Fruit fly (Drosophila melanogaster) whole organism, embryonic: ENCODE results near the gene Ufsp2.

Experiments
- CG10543 ChIP-seq: fragments of 200-800 bp; sonication (Bioruptor generic); optimal IDR thresholded peaks from 3 replicates; lab custom pipeline; 2017; ENCODE audit warnings: missing biosample characterization, mild to moderate bottlenecking, missing genetic modification characterization, moderate library complexity
- CG10979 ChIP-seq: fragments of 200-800 bp; sonication (Bioruptor generic); optimal IDR thresholded peaks from 2 replicates; lab custom pipeline; 2018; ENCODE audit warnings: missing biosample characterization, mild to moderate bottlenecking, missing genetic modification characterization, moderate library complexity
- CG11247 ChIP-seq: fragments of 200-800 bp; sonication (Bioruptor generic); IDR thresholded peaks from 2 replicates; pipeline ENCODE4 v1.3.6; 2022; ENCODE audit warnings: missing biosample characterization, missing genetic modification characterization
- CG11504 ChIP-seq: fragments of 200-800 bp; sonication (Bioruptor generic); optimal IDR thresholded peaks from 3 replicates; lab custom pipeline; 2019; ENCODE audit warnings: missing biosample characterization, mild to moderate bottlenecking, missing genetic modification characterization, moderate library complexity
- CG12104 ChIP-seq: fragments of 200-800 bp; sonication (Bioruptor generic); optimal IDR thresholded peaks from 3 replicates; lab custom pipeline; 2016; ENCODE audit warnings: missing biosample characterization, missing genetic modification characterization
- CG12391 ChIP-seq: fragments of 200-800 bp; sonication (Bioruptor generic); optimal IDR thresholded peaks from 3 replicates; lab custom pipeline; 2018; ENCODE audit warnings: missing biosample characterization, mild to moderate bottlenecking, missing genetic modification characterization, moderate library complexity
- CG12769 ChIP-seq: fragments of 200-800 bp; sonication (Bioruptor generic); optimal IDR thresholded peaks from 2 replicates; lab custom pipeline; 2019; ENCODE audit warnings: missing biosample characterization, mild to moderate bottlenecking, missing genetic modification characterization, moderate library complexity
- CG13296 ChIP-seq: fragments of 200-800 bp; sonication (Bioruptor generic); optimal IDR thresholded peaks from 3 replicates; lab custom pipeline; 2018; ENCODE audit warnings: missing biosample characterization, mild to moderate bottlenecking, missing genetic modification characterization
- CG13775 ChIP-seq: fragments of 200-800 bp; sonication (Bioruptor generic); optimal IDR thresholded peaks from 3 replicates; lab custom pipeline; 2017; ENCODE audit warnings: missing biosample characterization, mild to moderate bottlenecking, missing genetic modification characterization
- CG13894 ChIP-seq: fragments of 200-800 bp; sonication (Bioruptor generic); optimal IDR thresholded peaks from 3 replicates; lab custom pipeline; 2018; ENCODE audit warnings: missing biosample characterization, mild to moderate bottlenecking, missing genetic modification characterization, moderate library complexity
- CG1529 ChIP-seq: fragments of 200-800 bp; sonication (Bioruptor generic); optimal IDR thresholded peaks from 3 replicates; lab custom pipeline; 2018; ENCODE audit warnings: missing biosample characterization, missing genetic modification characterization
- CG15696 ChIP-seq: fragments of 200-800 bp; sonication (Bioruptor generic); optimal IDR thresholded peaks from 2 replicates; lab custom pipeline; 2019; ENCODE audit warnings: missing biosample characterization, mild to moderate bottlenecking, missing genetic modification characterization, moderate library complexity
- CG1602 ChIP-seq: fragments of 200-800 bp; sonication (Bioruptor generic); optimal IDR thresholded peaks from 3 replicates; lab custom pipeline; 2016; ENCODE audit warnings: missing biosample characterization, missing genetic modification characterization
- CG1603 ChIP-seq: fragments of 200-800 bp; sonication (Bioruptor generic); optimal IDR thresholded peaks from 2 replicates; lab custom pipeline; 2019; ENCODE audit warnings: missing biosample characterization, mild to moderate bottlenecking, missing genetic modification characterization, moderate library complexity
- CG17361 ChIP-seq: fragments of 200-800 bp; sonication (Bioruptor generic); IDR thresholded peaks from 3 replicates; pipeline ENCODE4 v1.3.6; 2022; ENCODE audit warnings: missing biosample characterization, missing genetic modification characterization
- CG17385 ChIP-seq: fragments of 200-800 bp; sonication (Bioruptor generic); optimal IDR thresholded peaks from 3 replicates; lab custom pipeline; 2018; ENCODE audit warnings: missing biosample characterization, mild to moderate bottlenecking, missing genetic modification characterization
- CG18262 ChIP-seq: fragments of 200-800 bp; optimal IDR thresholded peaks from 3 replicates; lab custom pipeline; 2019; ENCODE audit warnings: missing biosample characterization, mild to moderate bottlenecking, missing genetic modification characterization, moderate library complexity
- CG2889 ChIP-seq: fragments of 200-800 bp; sonication (Bioruptor generic); IDR thresholded peaks from 3 replicates; pipeline ENCODE4 v1.3.6; 2022; ENCODE audit warnings: missing biosample characterization, missing genetic modification characterization
- CG30020 ChIP-seq: fragments of 200-800 bp; optimal IDR thresholded peaks from 2 replicates; lab custom pipeline; 2019; ENCODE audit warnings: missing biosample characterization, mild to moderate bottlenecking, missing genetic modification characterization, moderate library complexity
- CG31365 ChIP-seq: fragments of 200-800 bp; sonication (Bioruptor generic); optimal IDR thresholded peaks from 2 replicates; lab custom pipeline; 2018; ENCODE audit warnings: missing biosample characterization, mild to moderate bottlenecking, missing genetic modification characterization
- CG43689 ChIP-seq: fragments of 200-800 bp; sonication (Bioruptor generic); IDR thresholded peaks from 2 replicates; pipeline ENCODE4 v1.3.6; 2022; ENCODE audit warnings: missing biosample characterization, missing genetic modification characterization
- CG6765 ChIP-seq: fragments of 200-800 bp; sonication (Bioruptor generic); optimal IDR thresholded peaks from 3 replicates; lab custom pipeline; 2017; ENCODE audit warnings: missing biosample characterization, mild to moderate bottlenecking, missing genetic modification characterization
- CG9609 ChIP-seq: fragments of 200-800 bp; sonication (Bioruptor generic); optimal IDR thresholded peaks from 3 replicates; lab custom pipeline; 2016; ENCODE audit warnings: missing biosample characterization, missing genetic modification characterization
- Chrac-16 ChIP-seq: fragments of 200-800 bp; sonication (Bioruptor generic); optimal IDR thresholded peaks from 3 replicates; lab custom pipeline; 2016; ENCODE audit warnings: missing biosample characterization, missing genetic modification characterization
- Dfd ChIP-seq, 2 experiments: fragments of >200 bp; optimal IDR thresholded peaks; 2 replicates each; lab custom pipeline; 2017; ENCODE audit warnings: missing biosample characterization in 2 of 2, missing genetic modification characterization in 2 of 2
- Fer3 ChIP-seq: fragments of 200-800 bp; sonication (Bioruptor generic); optimal IDR thresholded peaks from 2 replicates; lab custom pipeline; 2018; ENCODE audit warnings: missing biosample characterization, mild to moderate bottlenecking, missing genetic modification characterization, moderate library complexity
- MBD-R2 ChIP-seq: fragments of 200-800 bp; sonication (Bioruptor generic); IDR thresholded peaks from 2 replicates; pipeline ENCODE4 v1.3.6; 2022; ENCODE audit warnings: missing biosample characterization, missing genetic modification characterization
- Meics ChIP-seq: fragments of 200-800 bp; sonication (Bioruptor generic); optimal IDR thresholded peaks from 2 replicates; lab custom pipeline; 2017; ENCODE audit warnings: missing biosample characterization, mild to moderate bottlenecking, missing genetic modification characterization
- Neu2 ChIP-seq: fragments of 200-800 bp; sonication (Bioruptor generic); optimal IDR thresholded peaks from 3 replicates; lab custom pipeline; 2016; ENCODE audit warnings: missing biosample characterization, missing genetic modification characterization, borderline replicate concordance
- Pdp1 ChIP-seq, 2 experiments: fragments of 200-800 bp; sonication (Bioruptor generic); optimal IDR thresholded peaks; 3 replicates each; lab custom pipeline; 2016; ENCODE audit warnings: missing biosample characterization in 2 of 2, missing genetic modification characterization in 2 of 2, mild to moderate bottlenecking in 1 of 2, moderate library complexity in 1 of 2
- Ravus ChIP-seq: fragments of 200-800 bp; sonication (Bioruptor generic); IDR thresholded peaks from 2 replicates; pipeline ENCODE4 v1.3.6; 2022; ENCODE audit warnings: missing biosample characterization, missing genetic modification characterization
- YL-1 ChIP-seq: fragments of 200-800 bp; sonication (Bioruptor generic); optimal IDR thresholded peaks from 3 replicates; lab custom pipeline; 2017; ENCODE audit warnings: missing biosample characterization, mild to moderate bottlenecking, missing genetic modification characterization
- az2 ChIP-seq: fragments of 200-800 bp; sonication (Bioruptor generic); optimal IDR thresholded peaks from 3 replicates; lab custom pipeline; 2016; ENCODE audit warnings: missing biosample characterization, missing genetic modification characterization
- bab2 ChIP-seq: fragments of 200-800 bp; sonication (Bioruptor generic); optimal IDR thresholded peaks from 2 replicates; lab custom pipeline; 2016; ENCODE audit warnings: missing biosample characterization, missing genetic modification characterization
- bowl ChIP-seq: fragments of 200-800 bp; sonication (Bioruptor generic); IDR thresholded peaks from 2 replicates; pipeline ENCODE4 v1.3.6; 2022; ENCODE audit warnings: missing biosample characterization, missing genetic modification characterization
- cad ChIP-seq: fragments of >200 bp; optimal IDR thresholded peaks from 2 replicates; lab custom pipeline; 2017; ENCODE audit warnings: missing biosample characterization, missing genetic modification characterization
- cg ChIP-seq: fragments of 200-800 bp; sonication (Bioruptor generic); optimal IDR thresholded peaks from 3 replicates; lab custom pipeline; 2019; ENCODE audit warnings: missing biosample characterization, mild to moderate bottlenecking, missing genetic modification characterization, moderate library complexity
- chif ChIP-seq, 2 experiments: fragments of 200-800 bp; sonication (Bioruptor generic); optimal IDR thresholded peaks; 3 replicates each; lab custom pipeline; 2016; ENCODE audit warnings: missing biosample characterization in 2 of 2, missing genetic modification characterization in 2 of 2
- ci ChIP-seq: fragments of 200-800 bp; sonication (Bioruptor generic); IDR thresholded peaks from 3 replicates; pipeline ENCODE4 v1.3.6; 2022; ENCODE audit warnings: missing biosample characterization, missing genetic modification characterization
- crp ChIP-seq, 2 experiments: fragments of 200-800 bp; sonication (Bioruptor generic); optimal IDR thresholded peaks; 2 replicates in 1 of 2; 3 replicates in 1 of 2; lab custom pipeline; 2017; ENCODE audit warnings: missing biosample characterization in 2 of 2, missing genetic modification characterization in 2 of 2, mild to moderate bottlenecking in 1 of 2, moderate library complexity in 1 of 2
- dimm ChIP-seq: fragments of 200-800 bp; sonication (Bioruptor generic); IDR thresholded peaks from 2 replicates; pipeline ENCODE4 v1.3.6; 2022; ENCODE audit warnings: missing biosample characterization, missing genetic modification characterization
- ems ChIP-seq: fragments of 200-800 bp; sonication (Bioruptor generic); optimal IDR thresholded peaks from 3 replicates; lab custom pipeline; 2016; ENCODE audit warnings: missing biosample characterization, missing genetic modification characterization
- ftz-f1 ChIP-seq: fragments of 200-800 bp; sonication (Bioruptor generic); optimal IDR thresholded peaks from 2 replicates; lab custom pipeline; 2016; ENCODE audit warnings: missing biosample characterization, missing genetic modification characterization
- gem ChIP-seq: fragments of 200-800 bp; sonication (Bioruptor generic); optimal IDR thresholded peaks from 2 replicates; lab custom pipeline; 2019; ENCODE audit warnings: missing biosample characterization, mild to moderate bottlenecking, missing genetic modification characterization, moderate library complexity
- kah ChIP-seq: fragments of 200-800 bp; sonication (Bioruptor generic); optimal IDR thresholded peaks from 2 replicates; lab custom pipeline; 2018; ENCODE audit warnings: missing biosample characterization, mild to moderate bottlenecking, missing genetic modification characterization
- klu ChIP-seq: fragments of 200-800 bp; sonication (Bioruptor generic); IDR thresholded peaks from 2 replicates; pipeline ENCODE4 v1.3.6; 2022; ENCODE audit warnings: missing biosample characterization, missing genetic modification characterization
- lov ChIP-seq, 2 experiments: fragments of 200-800 bp in 1 of 2; fragments of >200 bp in 1 of 2; sonication (Bioruptor generic) in 1 of 2; IDR thresholded peaks in 1 of 2; optimal IDR thresholded peaks in 1 of 2; 2 replicates in 1 of 2; 3 replicates in 1 of 2; pipeline versions ENCODE4 v1.3.6 to Lab custom; 2017 to 2022; ENCODE audit warnings: missing biosample characterization in 1 of 2, missing genetic modification characterization in 1 of 2
- pita ChIP-seq: fragments of 200-800 bp; sonication (Bioruptor generic); optimal IDR thresholded peaks from 2 replicates; lab custom pipeline; 2017; ENCODE audit warnings: missing biosample characterization, mild to moderate bottlenecking, missing genetic modification characterization
- pzg ChIP-seq: fragments of 200-800 bp; sonication (Bioruptor generic); optimal IDR thresholded peaks from 3 replicates; lab custom pipeline; 2018; ENCODE audit warnings: missing biosample characterization, mild to moderate bottlenecking, missing genetic modification characterization, moderate library complexity
- shn ChIP-seq: fragments of 200-800 bp; sonication (Bioruptor generic); optimal IDR thresholded peaks from 3 replicates; lab custom pipeline; 2016; ENCODE audit warnings: missing biosample characterization, missing genetic modification characterization
- tio ChIP-seq: fragments of 200-800 bp; sonication (Bioruptor generic); optimal IDR thresholded peaks from 2 replicates; lab custom pipeline; 2017; ENCODE audit warnings: missing biosample characterization, missing genetic modification characterization, inconsistent platforms
- yki ChIP-seq: fragments of >200 bp; optimal IDR thresholded peaks from 3 replicates; lab custom pipeline; 2018

Ufsp2 gene

dm6 chr3L:15600051-15600450 is 23.7 kb downstream of the Ufsp2 start (continued):
- TF ChIP-seq CG13296 (no peak), Ravus (GFP tag; lab: Robert Waterston, UW) (no peak), CG18262 (tag; lab: Kevin White, UChicago) (no peak), kah (GFP tag; lab: Kevin White, UChicago) (no peak), pita (no peak), dimm (no peak), tio (GFP tag; lab: Kevin White, UChicago) (no peak), CG1602 (GFP tag; lab: Kevin White, UChicago) (no peak), CG10979 (tag; lab: Kevin White, UChicago) (peak; percentile 11), CG11247 (no peak), CG6765 (GFP tag; lab: Kevin White, UChicago) (no peak), MBD-R2 (GFP tag; lab: Robert Waterston, UW) (no peak), CG1603 (tag; lab: Kevin White, UChicago) (no peak), CG10543 (GFP tag; lab: Kevin White, UChicago) (no peak), pzg (GFP tag; lab: Kevin White, UChicago) (no peak), CG43689 (no peak), klu (no peak), CG12769 (tag; lab: Kevin White, UChicago) (no peak), az2 (GFP tag; lab: Kevin White, UChicago) (no peak), Fer3 (tag; lab: Kevin White, UChicago) (no peak), gem (tag; lab: Kevin White, UChicago) (no peak), CG17361 (GFP tag; lab: Robert Waterston, UW) (no peak), CG12391 (peak; percentile 21), CG2889 (GFP tag; lab: Robert Waterston, UW) (no peak), Chrac-16 (GFP tag; lab: Kevin White, UChicago) (peak; percentile 1), cg (GFP tag; lab: Kevin White, UChicago) (no peak), CG31365 (tag; lab: Kevin White, UChicago) (no peak), CG12104 (GFP tag; lab: Kevin White, UChicago) (no peak), lov (optimal IDR thresholded peaks at IDR 0.05; lab: Kevin White, UChicago) (no peak), lov (GFP tag; IDR thresholded peaks at IDR 0.05; lab: Robert Waterston, UW) (no peak), CG11504 (no peak), crp (GFP tag; optimal IDR thresholded peaks at IDR 0.05; lab: Kevin White, UChicago) (no peak), cad (no peak), CG13775 (GFP tag; lab: Kevin White, UChicago) (peak; percentile 10), Dfd (GFP tag; optimal IDR thresholded peaks at IDR 0.05; lab: Kevin White, UChicago) (no peak), bab2 (GFP tag; lab: Kevin White, UChicago) (peak; percentile 14), CG13894 (no peak), CG15696 (tag; lab: Kevin White, UChicago) (no peak), ems (GFP tag; lab: Kevin White, UChicago) (no peak), Neu2 (GFP tag; lab: Kevin White, UChicago) (no peak), CG17385 (GFP tag; lab: Kevin White, UChicago) (peak; percentile 10), bowl (no peak), CG30020 (tag; lab: Kevin White, UChicago) (no peak), yki (no peak), Meics (GFP tag; lab: Kevin White, UChicago) (no peak), shn (no peak), chif (GFP tag; optimal IDR thresholded peaks at IDR 0.05; lab: Kevin White, UChicago) (no peak), CG9609 (GFP tag; lab: Kevin White, UChicago) (no peak), YL-1 (GFP tag; lab: Kevin White, UChicago) (no peak), CG1529 (GFP tag; lab: Kevin White, UChicago) (no peak), ftz-f1 (no peak), Pdp1 (GFP tag; optimal IDR thresholded peaks at IDR 0.05; lab: Kevin White, UChicago) (no peak), ci (GFP tag; lab: Robert Waterston, UW) (0 out of 3 replicates have a peak, but pooled peaks have one; percentile 63)
